Worm (Caenorhabditis elegans) whole organism, young adult: ENCODE results near the gene F35B3.3.

Experiments
- B0336.3 ChIP-seq: fragments of 200-800 bp; sonication (Bioruptor generic); IDR thresholded peaks from 2 replicates; pipeline ENCODE4 v1.3.6; 2022; ENCODE audit warnings: missing genetic modification characterization, missing compliant biosample characterization
- F33H1.4 ChIP-seq: fragments of 200-800 bp; sonication (Bioruptor generic); IDR thresholded peaks from 2 replicates; pipeline ENCODE4 v1.3.6; 2022; ENCODE audit warnings: missing genetic modification reagents, missing genetic modification characterization, missing compliant biosample characterization
- F37B4.10 ChIP-seq: fragments of 200-800 bp; sonication (Bioruptor generic); IDR thresholded peaks from 2 replicates; pipeline ENCODE4 v1.3.6; 2022; ENCODE audit warnings: missing genetic modification characterization, missing compliant biosample characterization
- F57A8.1 ChIP-seq: fragments of 200-800 bp; sonication (Bioruptor generic); optimal IDR thresholded peaks from 2 replicates; lab custom pipeline; 2018; ENCODE audit warnings: mild to moderate bottlenecking, missing genetic modification characterization, moderate library complexity, missing compliant biosample characterization
- F57C9.4 ChIP-seq: sonication (generic microtip); optimal IDR thresholded peaks from 2 replicates; lab custom pipeline; 2017; ENCODE audit warnings: mild to moderate bottlenecking, missing genetic modification characterization, missing compliant biosample characterization
- T26A5.8 ChIP-seq: sonication (generic microtip); optimal IDR thresholded peaks from 2 replicates; lab custom pipeline; 2016; ENCODE audit warnings: missing genetic modification characterization, missing compliant biosample characterization
- Y53G8AR.9 ChIP-seq: fragments of 200-800 bp; sonication (Bioruptor generic); conservative IDR thresholded peaks from 2 replicates; pipeline ENCODE4 v1.3.6; 2022; ENCODE audit warnings: missing genetic modification reagents, missing genetic modification characterization, missing compliant biosample characterization
- Y67H2A.10 ChIP-seq: fragments of 200-800 bp; sonication (Bioruptor generic); conservative IDR thresholded peaks from 2 replicates; pipeline ENCODE4 v1.3.6; 2022; ENCODE audit warnings: missing genetic modification reagents, missing genetic modification characterization, missing compliant biosample characterization
- ZK185.1 ChIP-seq: sonication (generic microtip); optimal IDR thresholded peaks from 2 replicates; lab custom pipeline; 2016; ENCODE audit warnings: mild to moderate bottlenecking, missing genetic modification characterization, missing compliant biosample characterization; ENCODE audit not compliant: poor library complexity, severe bottlenecking
- aptf-2 ChIP-seq: fragments of 200-800 bp; sonication (Bioruptor generic); conservative IDR thresholded peaks from 2 replicates; pipeline ENCODE4 v1.3.6; 2022; ENCODE audit warnings: missing genetic modification reagents, missing genetic modification characterization, missing compliant biosample characterization
- bed-1 ChIP-seq: fragments of 200-800 bp; sonication (Bioruptor generic); IDR thresholded peaks from 2 replicates; pipeline ENCODE4 v1.3.6; 2022; ENCODE audit warnings: missing genetic modification reagents, missing genetic modification characterization, missing compliant biosample characterization
- cebp-2 ChIP-seq: fragments of 200-800 bp; sonication (Bioruptor generic); IDR thresholded peaks from 2 replicates; pipeline ENCODE4 v1.3.6; 2022; ENCODE audit warnings: missing genetic modification characterization, missing compliant biosample characterization
- ceh-58 ChIP-seq: fragments of 200-800 bp; sonication (Bioruptor generic); IDR thresholded peaks from 2 replicates; pipeline ENCODE4 v1.3.6; 2022; ENCODE audit warnings: missing genetic modification characterization, missing compliant biosample characterization
- chd-7 ChIP-seq: sonication (generic microtip); optimal IDR thresholded peaks from 2 replicates; lab custom pipeline; 2016; ENCODE audit warnings: mild to moderate bottlenecking, missing genetic modification characterization, moderate library complexity, missing compliant biosample characterization
- dpl-1 ChIP-seq: fragments of 150-350 bp; optimal IDR thresholded peaks from 2 replicates; lab custom pipeline; 2014; ENCODE audit warnings: missing biosample characterization, missing genetic modification reagents, missing genetic modification characterization
- efl-1 ChIP-seq: fragments of 150-350 bp; optimal IDR thresholded peaks from 2 replicates; lab custom pipeline; 2014; ENCODE audit warnings: missing biosample characterization, missing genetic modification reagents, missing genetic modification characterization
- egl-18 ChIP-seq: fragments of 200-800 bp; sonication (Bioruptor generic); IDR thresholded peaks from 2 replicates; pipeline ENCODE4 v1.3.6; 2022; ENCODE audit warnings: missing genetic modification reagents, missing genetic modification characterization, missing compliant biosample characterization
- egl-44 ChIP-seq: fragments of 200-800 bp; sonication (Bioruptor generic); IDR thresholded peaks from 2 replicates; pipeline ENCODE4 v1.3.6; 2022; ENCODE audit warnings: missing genetic modification reagents, missing genetic modification characterization, missing compliant biosample characterization
- egrh-3 ChIP-seq: fragments of 200-800 bp; sonication (Bioruptor generic); IDR thresholded peaks from 2 replicates; pipeline ENCODE4 v1.3.6; 2022; ENCODE audit warnings: missing genetic modification reagents, missing genetic modification characterization, missing compliant biosample characterization
- ets-4 ChIP-seq: fragments of 200-800 bp; sonication (Bioruptor generic); optimal IDR thresholded peaks from 2 replicates; lab custom pipeline; 2018; ENCODE audit warnings: mild to moderate bottlenecking, missing genetic modification characterization, missing compliant biosample characterization
- fkh-3 ChIP-seq: sonication (generic microtip); optimal IDR thresholded peaks from 2 replicates; lab custom pipeline; 2016; ENCODE audit warnings: mild to moderate bottlenecking, missing genetic modification characterization, missing compliant biosample characterization
- hlh-26 ChIP-seq: fragments of 200-800 bp; sonication (Bioruptor generic); conservative IDR thresholded peaks from 2 replicates; pipeline ENCODE4 v1.3.6; 2022; ENCODE audit warnings: missing genetic modification reagents, missing genetic modification characterization, missing compliant biosample characterization
- hmg-20 ChIP-seq: fragments of 200-800 bp; sonication (Bioruptor generic); IDR thresholded peaks from 2 replicates; pipeline ENCODE4 v1.3.6; 2022; ENCODE audit warnings: missing genetic modification reagents, missing genetic modification characterization, missing compliant biosample characterization
- lag-1 ChIP-seq: fragments of 200-800 bp; sonication (Bioruptor generic); IDR thresholded peaks from 2 replicates; pipeline ENCODE4 v1.3.6; 2022; ENCODE audit warnings: missing genetic modification reagents, missing genetic modification characterization, missing compliant biosample characterization
- lin-54 ChIP-seq: fragments of 200-800 bp; sonication (Bioruptor generic); optimal IDR thresholded peaks from 2 replicates; lab custom pipeline; 2018; ENCODE audit warnings: mild to moderate bottlenecking, missing genetic modification characterization, missing compliant biosample characterization
- madf-3 ChIP-seq: fragments of 200-800 bp; sonication (Bioruptor generic); IDR thresholded peaks from 2 replicates; pipeline ENCODE4 v1.3.6; 2022; ENCODE audit warnings: missing genetic modification reagents, missing genetic modification characterization, missing compliant biosample characterization
- mxl-1 ChIP-seq: sonication (generic microtip); optimal IDR thresholded peaks from 2 replicates; lab custom pipeline; 2016; ENCODE audit warnings: missing genetic modification characterization, missing compliant biosample characterization
- nfya-1 ChIP-seq: sonication (generic microtip); optimal IDR thresholded peaks from 2 replicates; lab custom pipeline; 2017; ENCODE audit warnings: antibody characterized with exemption, missing compliant biosample characterization, missing genetic modification characterization, borderline replicate concordance; ENCODE audit not compliant: insufficient read depth
- nfyb-1 ChIP-seq: fragments of 200-800 bp; sonication (Bioruptor generic); IDR thresholded peaks from 2 replicates; pipeline ENCODE4 v1.3.6; 2022; ENCODE audit warnings: missing genetic modification reagents, missing genetic modification characterization, missing compliant biosample characterization
- nhr-179 ChIP-seq: sonication (generic microtip); optimal IDR thresholded peaks from 2 replicates; lab custom pipeline; 2016; ENCODE audit warnings: mild to moderate bottlenecking, missing genetic modification characterization, missing compliant biosample characterization
- nhr-80 ChIP-seq: sonication (generic microtip); optimal IDR thresholded peaks from 2 replicates; lab custom pipeline; 2016; ENCODE audit warnings: missing genetic modification characterization, missing compliant biosample characterization
- rec-8 ChIP-seq, 2 experiments: sonication (generic microtip); optimal IDR thresholded peaks; 2 replicates each; lab custom pipeline; 2016; ENCODE audit warnings: mild to moderate bottlenecking in 2 of 2, missing genetic modification characterization in 2 of 2, missing genetic modification reagents in 2 of 2, missing genotype in 2 of 2, missing biosample characterization in 1 of 2, missing compliant biosample characterization in 1 of 2, moderate library complexity in 1 of 2
- repo-1 ChIP-seq: sonication (generic microtip); optimal IDR thresholded peaks from 2 replicates; lab custom pipeline; 2017; ENCODE audit warnings: mild to moderate bottlenecking, missing genetic modification characterization, missing compliant biosample characterization
- rpc-1 ChIP-seq, 2 experiments: fragments of 150-350 bp in 1 of 2; sonication (generic microtip) in 1 of 2; optimal IDR thresholded peaks; 2 replicates each; lab custom pipeline; 2014 to 2018; ENCODE audit warnings: missing biosample characterization in 1 of 2, missing genetic modification characterization in 1 of 2, missing genetic modification reagents in 1 of 2, missing genotype in 1 of 2
- sdz-38 ChIP-seq: sonication (generic microtip); optimal IDR thresholded peaks from 2 replicates; lab custom pipeline; 2016; ENCODE audit warnings: missing genotype, missing genetic modification characterization, missing compliant biosample characterization
- snpc-4 ChIP-seq, 5 experiments: fragments of 150-350 bp in 1 of 5; sonication (generic microtip) in 4 of 5; optimal IDR thresholded peaks; 2 replicates each; lab custom pipeline; 2014 to 2018; ENCODE audit warnings: missing genetic modification characterization in 5 of 5, missing biosample characterization in 3 of 5, antibody characterized with exemption in 2 of 5, mild to moderate bottlenecking in 2 of 5, missing compliant biosample characterization in 2 of 5, missing genotype in 2 of 5, moderate library complexity in 2 of 5, missing genetic modification reagents in 1 of 5
- tlf-1 ChIP-seq: fragments of 200-800 bp; sonication (Bioruptor generic); optimal IDR thresholded peaks from 2 replicates; lab custom pipeline; 2018; ENCODE audit warnings: mild to moderate bottlenecking, missing genetic modification characterization, missing compliant biosample characterization
- unc-130 ChIP-seq: sonication (generic microtip); optimal IDR thresholded peaks from 2 replicates; lab custom pipeline; 2016; ENCODE audit warnings: missing genetic modification reagents, missing genetic modification characterization, missing compliant biosample characterization
- ztf-22 ChIP-seq: fragments of 200-800 bp; sonication (Bioruptor generic); optimal IDR thresholded peaks from 2 replicates; lab custom pipeline; 2018; ENCODE audit warnings: mild to moderate bottlenecking, missing genetic modification characterization, moderate library complexity, missing compliant biosample characterization
- ztf-3 ChIP-seq: fragments of 200-800 bp; sonication (Bioruptor generic); optimal IDR thresholded peaks from 2 replicates; lab custom pipeline; 2018; ENCODE audit warnings: mild to moderate bottlenecking, missing genetic modification characterization, missing compliant biosample characterization

F35B3.3 gene

ce11 chrX:16994417-16994816 lies 18.8 kb upstream of the F35B3.3 start (continued):
- TF ChIP-seq ets-4 (GFP tag; lab: Kevin White, UChicago) (no peak), nhr-179 (tag; lab: Kevin White, UChicago) (no peak), egl-44 (no peak), mxl-1 (no peak)

- TF ChIP-seq rpc-1 (optimal IDR thresholded peaks at IDR 0.05; lab: Kevin White, UChicago) (no peak), rpc-1 (tag; optimal IDR thresholded peaks at IDR 0.05; lab: Kevin White, UChicago) (no peak), ZK185.1 (tag; lab: Kevin White, UChicago) (peak; percentile 19), nhr-80 (peak; percentile 48), Y53G8AR.9 (GFP tag; lab: Robert Waterston, UW) (no peak), aptf-2 (no peak), ceh-58 (GFP tag; lab: Robert Waterston, UW) (no peak), dpl-1 (GFP tag; lab: Kevin White, UChicago) (no peak), rec-8 (tag; optimal IDR thresholded peaks at IDR 0.05; lab: Kevin White, UChicago) (no peak), Y67H2A.10 (GFP tag; lab: Robert Waterston, UW) (no peak)
- TF ChIP-seq, all 124 proteins: peak for 2
Observed at ce11 chrX:16995149-16995885, 17.9 kb upstream of the F35B3.3 start.

ce11 chrX:16995886-16996283 lies 17.4 kb upstream of the F35B3.3 start:
- TF ChIP-seq F57A8.1 (GFP tag; lab: Kevin White, UChicago), result no peak
- no peak for TF ChIP-seq snpc-4 (GFP tag; optimal IDR thresholded peaks at IDR 0.05; lab: Kevin White, UChicago)
- peak in 2 of 4 experiments; percentile 2 to 57 for TF ChIP-seq snpc-4 (tag; optimal IDR thresholded peaks at IDR 0.05; lab: Kevin White, UChicago)
- peak; percentile 77 for TF ChIP-seq nhr-80
- no peak for TF ChIP-seq hmg-20 (GFP tag; lab: Robert Waterston, UW)

DNA sequence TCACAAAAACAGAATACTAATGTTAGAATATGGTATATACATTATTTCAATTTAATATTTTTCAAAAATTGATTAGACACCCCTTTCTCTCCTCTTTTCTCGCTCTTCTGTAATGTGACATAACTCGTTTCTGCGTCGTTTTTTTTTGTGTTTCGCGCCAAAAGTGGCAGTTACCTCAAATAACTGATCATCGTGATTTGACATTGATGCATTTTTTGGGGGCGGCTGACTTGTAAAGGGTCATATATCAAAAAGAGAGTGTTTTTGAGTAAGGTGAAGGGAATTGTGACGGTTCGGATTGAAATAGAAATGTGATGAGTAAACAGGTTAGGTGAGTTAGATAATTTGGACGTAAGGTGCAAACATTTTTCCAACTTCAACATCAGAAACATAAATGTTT lies 15.3 kb upstream of the F35B3.3 start:
- no peak for TF ChIP-seq egl-44
- TF ChIP-seq lin-54 (GFP tag; lab: Kevin White, UChicago), result no peak
- no peak for TF ChIP-seq hlh-26 (GFP tag; lab: Robert Waterston, UW)
- no peak for TF ChIP-seq F57C9.4
- no peak for TF ChIP-seq lag-1
- TF ChIP-seq ztf-3, result no peak
- TF ChIP-seq cebp-2 (GFP tag; lab: Robert Waterston, UW), result no peak
- no peak for TF ChIP-seq hmg-20 (GFP tag; lab: Robert Waterston, UW)
- TF ChIP-seq mxl-1, result no peak
- TF ChIP-seq dpl-1 (GFP tag; lab: Kevin White, UChicago), result no peak
- no peak for TF ChIP-seq snpc-4 (GFP tag; optimal IDR thresholded peaks at IDR 0.05; lab: Kevin White, UChicago)
- TF ChIP-seq snpc-4 (tag; optimal IDR thresholded peaks at IDR 0.05; lab: Kevin White, UChicago), result no peak
- TF ChIP-seq sdz-38 (tag; lab: Kevin White, UChicago), result no peak
- TF ChIP-seq T26A5.8 (tag; lab: Kevin White, UChicago), result no peak
- TF ChIP-seq bed-1 (GFP tag; lab: Robert Waterston, UW), result no peak
- no peak for TF ChIP-seq fkh-3 (tag; lab: Kevin White, UChicago)
- no peak for TF ChIP-seq madf-3 (GFP tag; lab: Robert Waterston, UW)
- TF ChIP-seq ztf-22 (GFP tag; lab: Kevin White, UChicago), result no peak
- TF ChIP-seq, all 124 proteins: peak for 0

DNA sequence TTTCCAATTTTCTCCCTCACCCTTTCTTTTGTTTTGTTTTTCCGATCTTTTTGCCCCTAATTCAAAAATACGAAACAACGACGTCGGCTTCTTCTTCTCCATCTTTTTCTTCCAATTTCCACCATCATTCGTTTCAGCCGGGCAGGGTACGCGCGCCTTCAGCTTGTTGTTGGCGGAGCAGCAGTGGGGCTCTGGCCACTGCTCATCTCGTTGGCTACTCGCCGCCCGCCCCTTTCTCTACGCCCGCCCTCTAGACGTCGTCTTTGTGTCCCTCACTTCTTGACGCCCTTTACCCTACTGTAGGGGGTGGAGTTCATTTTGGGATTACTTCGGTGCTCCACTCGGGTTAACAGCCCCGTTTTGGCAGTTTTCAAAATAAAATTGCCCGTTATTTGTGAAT lies 14.3 kb upstream of the F35B3.3 start:
- TF ChIP-seq egl-18 (GFP tag; lab: Robert Waterston, UW), result no peak
- no peak for TF ChIP-seq F33H1.4 (GFP tag; lab: Robert Waterston, UW)
- no peak for TF ChIP-seq rpc-1 (optimal IDR thresholded peaks at IDR 0.05; lab: Kevin White, UChicago)
- TF ChIP-seq rpc-1 (tag; optimal IDR thresholded peaks at IDR 0.05; lab: Kevin White, UChicago), result no peak
- no peak for TF ChIP-seq tlf-1
- no peak for TF ChIP-seq B0336.3 (GFP tag; lab: Robert Waterston, UW)
- peak; percentile 29; the same call in 1 of the 2 replicates for TF ChIP-seq egrh-3 (GFP tag; lab: Robert Waterston, UW)
- TF ChIP-seq nfyb-1, result 0 out of 2 replicates have a peak, but pooled peaks have one; percentile 8
- TF ChIP-seq nfya-1, result no peak
- TF ChIP-seq unc-130, result no peak
- no peak for TF ChIP-seq snpc-4 (GFP tag; optimal IDR thresholded peaks at IDR 0.05; lab: Kevin White, UChicago)
- TF ChIP-seq snpc-4 (tag; optimal IDR thresholded peaks at IDR 0.05; lab: Kevin White, UChicago), result no peak
- TF ChIP-seq efl-1, result no peak
- TF ChIP-seq chd-7 (tag; lab: Kevin White, UChicago), result no peak
- no peak for TF ChIP-seq repo-1 (tag; lab: Kevin White, UChicago)
- TF ChIP-seq F37B4.10, result no peak
